Worm (Caenorhabditis elegans): ENCODE measurements around the gene clec-157.
A peak's percentile ranks its signal among the peaks of the same experiment; 100 is the strongest.

The clec-157 gene

DNA sequence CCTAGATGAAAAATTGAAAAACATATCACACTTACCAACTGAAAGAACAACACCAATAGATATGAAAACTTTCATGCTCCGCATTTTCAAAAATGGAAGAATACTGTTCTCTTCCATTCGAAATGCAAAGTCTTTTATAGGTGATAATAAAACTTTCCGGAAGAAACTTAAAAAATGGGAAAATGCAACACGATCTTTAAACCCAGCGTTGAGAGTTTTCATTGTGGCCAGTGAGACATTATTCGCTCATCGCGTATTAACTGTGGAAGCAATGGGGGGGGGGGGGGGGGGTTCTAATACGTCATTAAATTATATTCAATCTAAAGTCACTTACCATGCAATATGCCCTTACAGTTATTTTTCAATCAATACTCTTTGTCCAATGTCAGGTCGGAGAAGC, at the start of gene clec-157, which contains the start of gene fkh-5:
clec-157 (minus strand) TSS at position 101 of the 400 bp plus-strand sequence.
fkh-5 (plus strand) TSS at position 336 of the 400 bp plus-strand sequence.
- no peak for TF ChIP-seq ref-1 (GFP tag; conservative IDR thresholded peaks at IDR 0.05)

DNA sequence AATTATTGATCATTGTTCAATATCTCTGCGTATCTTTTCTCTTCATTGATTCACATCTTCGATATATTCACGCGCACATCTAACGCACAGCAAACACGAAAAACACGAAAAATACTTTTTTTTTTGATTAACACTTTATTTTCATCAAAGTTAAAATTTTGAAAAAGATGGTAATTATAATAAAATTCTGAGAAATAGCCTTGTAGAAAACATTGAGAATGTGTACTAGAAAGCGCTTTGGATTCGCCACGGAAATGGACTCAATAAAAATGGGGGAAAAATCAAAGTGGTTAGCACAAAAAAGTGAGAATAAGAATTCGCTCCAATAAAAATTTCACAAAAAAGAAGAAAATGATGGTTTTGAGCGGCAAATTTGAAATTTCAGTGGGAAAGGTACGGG, 49.3 kb upstream of the clec-157 start, which contains the start of gene F26F4.6:
F26F4.6 (minus strand) TSS at position 101 of the 400 bp plus-strand sequence.
- TF ChIP-seq klf-2 (GFP tag; conservative IDR thresholded peaks at IDR 0.05) = no peak
- TF ChIP-seq tab-1 (GFP tag; IDR thresholded peaks at IDR 0.05) = no peak
- no peak for TF ChIP-seq med-1 (GFP tag; optimal IDR thresholded peaks at IDR 0.05; ENCODE audit: insufficient read depth)
- TF ChIP-seq flt-1 (GFP tag; IDR thresholded peaks at IDR 0.05) = no peak
- TF ChIP-seq ref-1 (GFP tag; conservative IDR thresholded peaks at IDR 0.05) = no peak
- TF ChIP-seq T22C8.4 (GFP tag; IDR thresholded peaks at IDR 0.05) = no peak

DNA sequence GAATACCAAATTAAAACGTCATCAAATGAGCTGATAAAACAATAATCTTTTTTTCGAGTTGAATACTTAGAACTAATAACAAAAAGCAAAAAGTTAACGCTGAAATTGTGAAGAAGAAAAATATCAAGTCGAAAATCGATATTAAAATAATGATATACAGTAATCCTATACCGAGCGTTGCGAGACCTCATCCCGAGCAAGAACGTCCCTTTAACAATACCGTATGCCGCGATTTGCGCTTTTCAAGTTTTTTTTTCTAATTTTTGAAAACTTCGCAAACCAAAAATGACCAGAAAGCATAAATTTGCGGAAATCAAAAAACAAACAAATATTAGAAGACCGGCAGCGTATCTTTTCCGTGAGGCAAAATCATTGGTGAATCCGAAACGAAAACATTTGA, 46.8 kb upstream of the clec-157 start, which contains the start of gene F26F4.5:
F26F4.5 (minus strand) TSS at position 256 of the 400 bp plus-strand sequence.
- TF ChIP-seq med-1 (GFP tag; optimal IDR thresholded peaks at IDR 0.05; ENCODE audit: insufficient read depth) (no peak), ztf-23 (GFP tag; IDR thresholded peaks at IDR 0.05) (no peak), klf-2 (GFP tag; conservative IDR thresholded peaks at IDR 0.05) (no peak), flt-1 (GFP tag; IDR thresholded peaks at IDR 0.05) (no peak), tab-1 (GFP tag; IDR thresholded peaks at IDR 0.05) (no peak), ref-1 (GFP tag; conservative IDR thresholded peaks at IDR 0.05) (no peak), T22C8.4 (GFP tag; IDR thresholded peaks at IDR 0.05) (no peak), cog-1 (tag; optimal IDR thresholded peaks at IDR 0.05) (no peak), ztf-29 (GFP tag; IDR thresholded peaks at IDR 0.05) (no peak)

DNA sequence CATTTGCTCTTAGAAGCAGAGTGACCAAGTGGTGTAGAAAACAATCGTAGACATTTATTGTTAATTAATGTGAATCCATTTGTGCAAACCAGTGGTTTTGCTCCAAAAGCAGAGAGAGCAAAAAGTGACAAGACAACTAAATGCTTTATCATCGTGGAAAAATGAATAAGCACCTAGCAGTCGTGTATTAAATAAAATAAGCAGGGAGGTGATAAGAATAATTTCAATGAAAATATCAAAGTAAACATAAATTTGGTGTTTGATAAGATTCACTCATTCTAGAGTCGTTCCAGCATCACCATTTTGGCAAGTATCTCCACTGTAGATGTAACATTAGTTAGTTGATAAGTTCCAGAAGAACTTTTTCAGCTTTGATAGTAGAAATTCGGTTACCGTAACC, 43.1 kb upstream of the clec-157 start, which contains the start of gene clec-6:
clec-6 (minus strand) TSS at position 154 of the 400 bp plus-strand sequence.
- no peak for TF ChIP-seq med-1 (GFP tag; optimal IDR thresholded peaks at IDR 0.05; ENCODE audit: insufficient read depth)
- no peak for TF ChIP-seq ztf-23 (GFP tag; IDR thresholded peaks at IDR 0.05)
- TF ChIP-seq ref-1 (GFP tag; conservative IDR thresholded peaks at IDR 0.05) = no peak
- TF ChIP-seq tab-1 (GFP tag; IDR thresholded peaks at IDR 0.05) = no peak
- TF ChIP-seq klf-2 (GFP tag; conservative IDR thresholded peaks at IDR 0.05) = no peak
- TF ChIP-seq ztf-29 (GFP tag; IDR thresholded peaks at IDR 0.05) = no peak
- TF ChIP-seq T22C8.4 (GFP tag; IDR thresholded peaks at IDR 0.05) = no peak
- TF ChIP-seq flt-1 (GFP tag; IDR thresholded peaks at IDR 0.05) = no peak
- TF ChIP-seq cog-1 (tag; optimal IDR thresholded peaks at IDR 0.05) = no peak

DNA sequence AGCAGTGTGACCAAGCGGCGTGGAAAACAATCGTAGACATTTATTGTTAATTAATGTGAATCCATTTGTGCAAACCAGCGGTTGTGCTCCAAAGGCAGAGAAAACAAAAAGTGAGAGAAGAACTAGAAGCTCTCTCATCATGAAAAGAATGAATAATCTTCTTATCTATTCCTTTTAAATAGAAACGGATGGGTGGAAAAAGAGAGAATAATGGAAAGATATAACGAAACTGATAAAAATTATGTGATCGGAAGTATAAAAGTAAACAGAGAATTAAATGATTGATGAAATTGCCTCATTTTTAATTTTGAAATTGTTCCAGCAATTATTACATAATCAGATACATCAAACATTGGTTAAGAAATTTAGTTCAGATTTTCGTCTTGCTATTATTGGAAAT, 39.2 kb upstream of the clec-157 start, which contains the start of gene clec-5:
clec-5 (minus strand) TSS at position 178 of the 400 bp plus-strand sequence.
- no peak for TF ChIP-seq ztf-23 (GFP tag; IDR thresholded peaks at IDR 0.05)
- no peak for TF ChIP-seq med-1 (GFP tag; optimal IDR thresholded peaks at IDR 0.05; ENCODE audit: insufficient read depth)
- TF ChIP-seq flt-1 (GFP tag; IDR thresholded peaks at IDR 0.05) = no peak
- TF ChIP-seq cog-1 (tag; optimal IDR thresholded peaks at IDR 0.05) = no peak
- TF ChIP-seq ztf-29 (GFP tag; IDR thresholded peaks at IDR 0.05) = no peak
- no peak for TF ChIP-seq tab-1 (GFP tag; IDR thresholded peaks at IDR 0.05)
- TF ChIP-seq ref-1 (GFP tag; conservative IDR thresholded peaks at IDR 0.05) = no peak
- no peak for TF ChIP-seq klf-2 (GFP tag; conservative IDR thresholded peaks at IDR 0.05)
- TF ChIP-seq T22C8.4 (GFP tag; IDR thresholded peaks at IDR 0.05) = no peak

DNA sequence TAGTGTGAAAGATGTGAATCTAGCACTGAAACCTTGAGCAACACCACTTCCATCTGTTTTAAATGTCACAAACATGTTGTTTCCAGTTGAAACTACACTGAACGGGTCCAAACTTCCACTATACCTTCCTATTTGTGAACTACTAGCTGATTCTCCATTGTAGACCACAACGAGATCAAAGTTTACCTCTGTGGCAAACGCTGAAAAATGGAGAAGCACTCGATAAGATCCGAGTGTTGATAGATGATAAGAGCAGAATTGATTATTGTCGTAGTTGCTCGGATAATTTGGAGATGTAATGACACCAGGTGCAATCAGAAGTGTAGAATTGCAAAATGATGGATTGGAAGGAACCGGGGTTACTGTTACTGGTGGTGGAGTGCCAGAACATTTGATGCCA, 37.7 kb upstream of the clec-157 start:
- TF ChIP-seq klf-2 (GFP tag; conservative IDR thresholded peaks at IDR 0.05) (no peak), cog-1 (tag; optimal IDR thresholded peaks at IDR 0.05) (no peak), flt-1 (GFP tag; IDR thresholded peaks at IDR 0.05) (no peak), ztf-29 (GFP tag; IDR thresholded peaks at IDR 0.05) (no peak), med-1 (GFP tag; optimal IDR thresholded peaks at IDR 0.05; ENCODE audit: insufficient read depth) (no peak), ztf-23 (GFP tag; IDR thresholded peaks at IDR 0.05) (no peak), T22C8.4 (GFP tag; IDR thresholded peaks at IDR 0.05) (no peak), tab-1 (GFP tag; IDR thresholded peaks at IDR 0.05) (no peak), ref-1 (GFP tag; conservative IDR thresholded peaks at IDR 0.05) (no peak)

DNA sequence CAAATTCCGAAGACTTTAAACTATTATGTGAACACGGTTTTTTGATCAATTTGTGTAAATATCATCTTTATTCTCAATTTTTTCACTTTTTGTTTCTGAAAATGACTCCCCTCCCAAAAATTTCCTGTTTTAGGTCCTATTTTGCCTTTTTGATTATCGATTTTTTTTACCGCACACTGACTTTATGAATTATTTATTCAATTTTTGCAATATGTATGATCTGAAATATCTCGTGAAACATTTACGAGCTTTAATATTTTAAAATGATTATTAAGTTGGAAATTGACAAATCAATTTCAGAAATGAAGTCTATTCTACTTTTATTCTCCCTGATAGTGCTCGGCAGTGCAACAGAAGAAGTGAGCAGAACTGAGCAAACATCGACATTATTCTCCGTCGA, 35.2 kb upstream of the clec-157 start, which contains the start of gene C35D10.1:
C35D10.1 (plus strand) TSS at position 301 of the 400 bp plus-strand sequence.
- TF ChIP-seq ztf-29 (GFP tag; IDR thresholded peaks at IDR 0.05) = no peak
- no peak for TF ChIP-seq klf-2 (GFP tag; conservative IDR thresholded peaks at IDR 0.05)
- TF ChIP-seq T22C8.4 (GFP tag; IDR thresholded peaks at IDR 0.05) = no peak
- TF ChIP-seq ztf-23 (GFP tag; IDR thresholded peaks at IDR 0.05) = no peak
- no peak for TF ChIP-seq tab-1 (GFP tag; IDR thresholded peaks at IDR 0.05)
- TF ChIP-seq cog-1 (tag; optimal IDR thresholded peaks at IDR 0.05) = no peak
- no peak for TF ChIP-seq med-1 (GFP tag; optimal IDR thresholded peaks at IDR 0.05; ENCODE audit: insufficient read depth)
- no peak for TF ChIP-seq flt-1 (GFP tag; IDR thresholded peaks at IDR 0.05)
- TF ChIP-seq ref-1 (GFP tag; conservative IDR thresholded peaks at IDR 0.05) = no peak

DNA sequence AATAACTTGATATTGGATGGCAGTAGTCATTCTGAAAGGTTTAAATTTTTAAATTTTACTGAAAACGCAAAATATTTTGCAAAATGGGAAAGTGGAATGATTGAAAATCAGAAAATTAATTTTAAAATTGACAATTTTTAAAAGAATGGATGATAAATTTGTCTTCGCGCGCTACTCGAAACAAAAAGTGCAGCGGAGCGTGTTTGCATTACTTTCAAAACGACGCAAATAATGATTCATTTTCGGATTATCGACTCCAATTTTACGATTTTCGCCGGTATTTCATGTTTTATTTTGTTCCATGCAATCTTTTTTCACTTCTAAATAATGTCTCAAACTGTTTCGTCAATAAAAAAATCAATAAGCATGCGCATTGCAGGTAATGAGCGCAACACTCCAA, 34.1 kb upstream of the clec-157 start, which contains the start of the genes tost-1 and arx-6:
tost-1 (minus strand) TSS at position 31 of the 400 bp plus-strand sequence.
arx-6 (plus strand) TSS at position 378 of the 400 bp plus-strand sequence.
- TF ChIP-seq flt-1 (GFP tag; IDR thresholded peaks at IDR 0.05) = no peak
- TF ChIP-seq T22C8.4 (GFP tag; IDR thresholded peaks at IDR 0.05) = 0 out of 2 replicates have a peak, but pooled peaks have one; percentile 5

DNA sequence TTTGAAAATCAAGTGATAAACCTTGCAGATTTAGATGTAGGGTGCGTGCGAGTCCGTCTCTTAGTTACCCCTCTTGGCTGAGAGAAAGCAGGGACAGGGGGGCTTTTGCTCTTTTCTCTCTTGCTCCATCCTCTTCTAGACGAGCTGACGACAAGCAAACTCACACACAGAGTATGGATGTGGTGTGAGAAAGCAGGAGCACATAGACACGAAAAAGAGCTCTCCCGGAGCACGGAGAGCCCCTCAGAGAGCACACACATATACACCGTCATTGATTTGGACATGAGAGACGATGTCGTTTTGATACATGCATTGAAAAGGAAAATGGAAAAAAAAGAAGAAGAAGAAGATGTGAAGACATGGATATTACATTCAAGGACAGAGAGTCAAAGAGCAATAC, 31.4 kb upstream of the clec-157 start:
- TF ChIP-seq ztf-29 (GFP tag; IDR thresholded peaks at IDR 0.05) (no peak), flt-1 (GFP tag; IDR thresholded peaks at IDR 0.05) (no peak), cog-1 (tag; optimal IDR thresholded peaks at IDR 0.05) (no peak), ref-1 (GFP tag; conservative IDR thresholded peaks at IDR 0.05) (no peak), T22C8.4 (GFP tag; IDR thresholded peaks at IDR 0.05) (no peak), med-1 (GFP tag; optimal IDR thresholded peaks at IDR 0.05; ENCODE audit: insufficient read depth) (no peak), tab-1 (GFP tag; IDR thresholded peaks at IDR 0.05) (no peak), ztf-23 (GFP tag; IDR thresholded peaks at IDR 0.05) (no peak), klf-2 (GFP tag; conservative IDR thresholded peaks at IDR 0.05) (no peak)

DNA sequence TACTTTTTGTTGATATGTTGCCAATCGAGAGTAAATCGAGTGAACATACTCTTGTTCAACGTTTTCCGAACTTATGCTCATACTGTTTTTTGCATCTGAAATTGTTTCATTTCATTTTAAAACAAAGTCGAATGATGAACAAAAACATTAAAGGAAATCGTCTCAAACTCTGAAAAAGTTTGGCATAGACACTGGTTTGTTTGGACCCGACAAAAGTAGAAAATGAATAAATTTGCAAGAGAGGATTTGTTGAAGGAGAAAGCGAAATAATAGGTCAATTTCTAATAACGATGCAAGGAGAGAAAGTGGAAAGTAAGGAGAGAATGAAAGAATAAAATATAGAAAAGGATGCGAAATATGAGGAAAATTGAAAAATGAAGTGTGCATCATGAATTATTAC, 30.4 kb upstream of the clec-157 start, which contains the start of gene C35D10.12:
C35D10.12 (minus strand) TSS at position 101 of the 400 bp plus-strand sequence.
- TF ChIP-seq tab-1 (GFP tag; IDR thresholded peaks at IDR 0.05) (no peak), klf-2 (GFP tag; conservative IDR thresholded peaks at IDR 0.05) (no peak), T22C8.4 (GFP tag; IDR thresholded peaks at IDR 0.05) (no peak), ztf-29 (GFP tag; IDR thresholded peaks at IDR 0.05) (no peak), med-1 (GFP tag; optimal IDR thresholded peaks at IDR 0.05; ENCODE audit: insufficient read depth) (no peak), ztf-23 (GFP tag; IDR thresholded peaks at IDR 0.05) (no peak), flt-1 (GFP tag; IDR thresholded peaks at IDR 0.05) (no peak), ref-1 (GFP tag; conservative IDR thresholded peaks at IDR 0.05) (no peak), cog-1 (tag; optimal IDR thresholded peaks at IDR 0.05) (no peak)
